Worm (Caenorhabditis elegans): Measurements from ENCODE around the gene pfkb-1.2.

DNA sequence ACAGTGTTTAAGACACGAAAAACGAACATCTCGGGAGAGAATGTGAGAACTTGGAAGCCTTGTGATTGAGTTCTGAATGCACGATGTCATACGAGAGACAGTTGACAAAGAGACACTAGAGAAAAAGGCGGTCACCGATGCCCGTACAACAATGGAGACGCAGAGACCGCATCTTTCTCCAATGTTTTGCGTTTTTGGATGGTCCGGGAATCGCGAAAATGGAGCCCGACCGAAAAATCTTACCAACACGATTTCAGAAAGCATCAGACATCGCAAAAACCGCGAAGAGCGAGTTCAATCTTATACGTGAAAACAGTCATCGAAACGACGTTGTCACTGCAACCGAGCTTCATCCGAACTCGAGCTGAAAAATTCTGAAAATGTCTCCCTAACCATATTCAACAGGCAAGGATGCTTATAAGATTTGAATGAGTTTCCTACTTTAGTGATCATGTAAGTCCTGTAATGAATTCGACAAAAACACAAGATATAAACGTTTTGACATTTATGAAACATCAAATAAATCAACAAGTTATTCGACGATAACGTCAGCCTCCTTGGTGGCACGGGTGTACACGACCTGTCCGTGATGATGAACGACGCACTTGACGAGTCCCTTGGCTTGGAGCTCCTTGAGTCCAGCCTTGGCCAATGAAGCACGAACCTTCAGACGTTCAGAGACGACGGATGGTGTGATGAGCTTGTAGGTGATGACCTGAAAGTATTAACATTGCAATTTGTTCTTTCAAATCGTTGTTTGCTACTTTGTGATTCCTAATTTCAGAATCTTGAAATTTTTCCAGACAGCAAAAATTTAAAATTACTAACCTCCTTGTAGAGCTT lies 5.1 kb downstream of the pfkb-1.2 start, which contains the start of gene inx-7:
- no peak for TF ChIP-seq R02D3.7 (tag; optimal IDR thresholded peaks at IDR 0.05)
- TF ChIP-seq zag-1 (tag; optimal IDR thresholded peaks at IDR 0.05), result no peak
- TF ChIP-seq sma-3 (GFP tag; optimal IDR thresholded peaks at IDR 0.05), result no peak
- TF ChIP-seq mdl-1 (tag; optimal IDR thresholded peaks at IDR 0.05), result no peak
- TF ChIP-seq F13H6.1 (tag; optimal IDR thresholded peaks at IDR 0.05), result no peak
- TF ChIP-seq ZK546.5 (tag; optimal IDR thresholded peaks at IDR 0.05), result no peak
- TF ChIP-seq unc-39 (tag; optimal IDR thresholded peaks at IDR 0.05), result no peak

All from whole organism, L2 larva.